Fruit fly (Drosophila melanogaster) whole organism, embryonic: ENCODE results near the gene ND-MNLL.

Source experiments
- BEAF-32 ChIP-seq: fragments of 200-800 bp; sonication (Bioruptor generic); optimal IDR thresholded peaks from 3 replicates; lab custom pipeline; 2017; ENCODE audit warnings: missing biosample characterization, missing genetic modification characterization, mild to moderate bottlenecking, moderate library complexity, missing genetic modification reagents
- CG1024 ChIP-seq: fragments of 200-800 bp; sonication (Bioruptor generic); IDR thresholded peaks from 2 replicates; pipeline ENCODE4 v1.3.6; 2022; ENCODE audit warnings: missing biosample characterization, missing genetic modification characterization
- CG10462 ChIP-seq: fragments of 200-800 bp; sonication (Bioruptor generic); optimal IDR thresholded peaks from 2 replicates; lab custom pipeline; 2016; ENCODE audit warnings: missing biosample characterization, missing genetic modification characterization
- CG11398 ChIP-seq: fragments of 200-800 bp; sonication (Bioruptor generic); optimal IDR thresholded peaks from 2 replicates; lab custom pipeline; 2016; ENCODE audit warnings: missing biosample characterization, missing genetic modification characterization
- CG11504 ChIP-seq: fragments of 200-800 bp; sonication (Bioruptor generic); optimal IDR thresholded peaks from 3 replicates; lab custom pipeline; 2019; ENCODE audit warnings: missing biosample characterization, mild to moderate bottlenecking, missing genetic modification characterization, moderate library complexity
- CG11723 ChIP-seq: fragments of 200-800 bp; sonication (Bioruptor generic); optimal IDR thresholded peaks from 2 replicates; lab custom pipeline; 2017; ENCODE audit warnings: missing biosample characterization, mild to moderate bottlenecking, missing genetic modification characterization
- CG14667 ChIP-seq: fragments of 200-800 bp; sonication (Bioruptor generic); IDR thresholded peaks from 2 replicates; pipeline ENCODE4 v1.3.6; 2022; ENCODE audit warnings: missing biosample characterization, missing genetic modification characterization
- CG16815 ChIP-seq: fragments of 200-800 bp; sonication (Bioruptor generic); optimal IDR thresholded peaks from 3 replicates; lab custom pipeline; 2017; ENCODE audit warnings: missing biosample characterization, mild to moderate bottlenecking, missing genetic modification characterization
- CG17912 ChIP-seq: fragments of 200-800 bp; sonication (Bioruptor generic); optimal IDR thresholded peaks from 2 replicates; lab custom pipeline; 2018; ENCODE audit warnings: missing biosample characterization, mild to moderate bottlenecking, missing genetic modification characterization
- CG2712 ChIP-seq: fragments of 200-800 bp; optimal IDR thresholded peaks from 3 replicates; lab custom pipeline; 2019; ENCODE audit warnings: missing biosample characterization, mild to moderate bottlenecking, missing genetic modification characterization, moderate library complexity
- CG31388 ChIP-seq: fragments of 200-800 bp; sonication (Bioruptor generic); optimal IDR thresholded peaks from 2 replicates; lab custom pipeline; 2016; ENCODE audit warnings: missing biosample characterization, missing genetic modification characterization
- CG32532 ChIP-seq: fragments of 200-800 bp; sonication (Bioruptor generic); IDR thresholded peaks from 2 replicates; pipeline ENCODE4 v1.3.6; 2022; ENCODE audit warnings: missing biosample characterization, missing genetic modification characterization
- CG32767 ChIP-seq: fragments of 200-800 bp; sonication (Bioruptor generic); IDR thresholded peaks from 2 replicates; pipeline ENCODE4 v1.3.6; 2022; ENCODE audit warnings: missing biosample characterization, missing genetic modification characterization
- CG4404 ChIP-seq: fragments of 200-800 bp; sonication (Bioruptor generic); IDR thresholded peaks from 2 replicates; pipeline ENCODE4 v1.3.6; 2022; ENCODE audit warnings: missing biosample characterization, missing genetic modification characterization
- CG5953 ChIP-seq: fragments of 200-800 bp; sonication (Bioruptor generic); IDR thresholded peaks from 2 replicates; pipeline ENCODE4 v1.3.6; 2022; ENCODE audit warnings: missing biosample characterization, missing genetic modification characterization
- CG6175 ChIP-seq: fragments of 200-800 bp; sonication (Bioruptor generic); IDR thresholded peaks from 3 replicates; pipeline ENCODE4 v1.3.6; 2022; ENCODE audit warnings: missing biosample characterization, missing genetic modification characterization
- CG6254 ChIP-seq: fragments of 200-800 bp; sonication (Bioruptor generic); optimal IDR thresholded peaks from 3 replicates; lab custom pipeline; 2017; ENCODE audit warnings: mild to moderate bottlenecking, missing biosample characterization, missing genetic modification reagents, missing genetic modification characterization
- CG7745 ChIP-seq: fragments of 200-800 bp; sonication (Bioruptor generic); optimal IDR thresholded peaks from 2 replicates; lab custom pipeline; 2018; ENCODE audit warnings: missing biosample characterization, mild to moderate bottlenecking, missing genetic modification characterization, moderate library complexity
- CG8765 ChIP-seq: fragments of 200-800 bp; sonication (Bioruptor generic); IDR thresholded peaks from 2 replicates; pipeline ENCODE4 v1.3.6; 2022; ENCODE audit warnings: missing biosample characterization, missing genetic modification characterization
- CG9727 ChIP-seq: fragments of 200-800 bp; sonication (Bioruptor generic); optimal IDR thresholded peaks from 3 replicates; lab custom pipeline; 2017; ENCODE audit warnings: missing biosample characterization, mild to moderate bottlenecking, missing genetic modification characterization
- CTCF ChIP-seq: fragments of 200-800 bp; sonication (Bioruptor generic); optimal IDR thresholded peaks from 2 replicates; lab custom pipeline; 2017; ENCODE audit warnings: missing biosample characterization, mild to moderate bottlenecking, missing genetic modification characterization, moderate library complexity
- Chrac-16 ChIP-seq: fragments of 200-800 bp; sonication (Bioruptor generic); optimal IDR thresholded peaks from 3 replicates; lab custom pipeline; 2016; ENCODE audit warnings: missing biosample characterization, missing genetic modification characterization
- CkIIα-i1 ChIP-seq: fragments of 200-800 bp; sonication (Bioruptor generic); IDR thresholded peaks from 2 replicates; pipeline ENCODE4 v1.3.6; 2022; ENCODE audit warnings: missing biosample characterization, missing genetic modification characterization
- Doc3 ChIP-seq: fragments of 200-800 bp; sonication (Bioruptor generic); IDR thresholded peaks from 3 replicates; pipeline ENCODE4 v1.3.6; 2022; ENCODE audit warnings: missing biosample characterization, missing genetic modification characterization; ENCODE audit not compliant: partially characterized antibody
- Elba2 ChIP-seq: fragments of 200-800 bp; sonication (Bioruptor generic); optimal IDR thresholded peaks from 3 replicates; lab custom pipeline; 2016; ENCODE audit warnings: missing biosample characterization, missing genetic modification characterization
- Hr39 ChIP-seq: fragments of >200 bp; optimal IDR thresholded peaks from 2 replicates; lab custom pipeline; 2017
- Max ChIP-seq: fragments of 200-800 bp; sonication (Bioruptor generic); optimal IDR thresholded peaks from 2 replicates; lab custom pipeline; 2016; ENCODE audit warnings: missing biosample characterization, mild to moderate bottlenecking, missing genetic modification characterization
- Mrtf ChIP-seq: fragments of 200-800 bp; sonication (Bioruptor generic); IDR thresholded peaks from 3 replicates; pipeline ENCODE4 v1.3.6; 2022; ENCODE audit warnings: missing biosample characterization, missing genetic modification characterization
- NC2β ChIP-seq: fragments of 200-800 bp; sonication (Bioruptor generic); optimal IDR thresholded peaks from 2 replicates; lab custom pipeline; 2016; ENCODE audit warnings: missing biosample characterization, missing genetic modification characterization
- Ptx1 ChIP-seq: fragments of 200-800 bp; sonication (Bioruptor generic); IDR thresholded peaks from 2 replicates; pipeline ENCODE4 v1.3.6; 2022; ENCODE audit warnings: missing biosample characterization, missing genetic modification characterization
- Sox102F ChIP-seq: fragments of 200-800 bp; sonication (Bioruptor generic); optimal IDR thresholded peaks from 2 replicates; lab custom pipeline; 2018; ENCODE audit warnings: missing biosample characterization, mild to moderate bottlenecking, missing genetic modification characterization, moderate library complexity
- Stat92E ChIP-seq, 3 experiments: fragments of >200 bp in 2 of 3; fragments of 200-800 bp in 1 of 3; sonication (Bioruptor generic) in 1 of 3; optimal IDR thresholded peaks; 2 replicates each; lab custom pipeline; 2017 to 2019; ENCODE audit warnings: missing biosample characterization in 3 of 3, missing genetic modification characterization in 3 of 3, mild to moderate bottlenecking in 1 of 3, moderate library complexity in 1 of 3
- Trl ChIP-seq, 3 experiments: fragments of >200 bp in 2 of 3; fragments of 200-800 bp in 1 of 3; sonication (Bioruptor generic) in 1 of 3; optimal IDR thresholded peaks; 2 replicates in 1 of 3; 3 replicates in 2 of 3; lab custom pipeline; 2016 to 2017; ENCODE audit warnings: missing biosample characterization in 1 of 3, missing genetic modification characterization in 1 of 3
- bsh ChIP-seq, 2 experiments: fragments of 200-800 bp; sonication (Bioruptor generic); optimal IDR thresholded peaks; 2 replicates each; lab custom pipeline; 2017 to 2018; ENCODE audit warnings: mild to moderate bottlenecking in 2 of 2, missing biosample characterization in 2 of 2, missing genetic modification characterization in 2 of 2, moderate library complexity in 1 of 2
- eyg ChIP-seq: fragments of 200-800 bp; sonication (Bioruptor generic); optimal IDR thresholded peaks from 3 replicates; lab custom pipeline; 2016; ENCODE audit warnings: missing biosample characterization, missing genetic modification characterization
- ftz-f1 ChIP-seq: fragments of 200-800 bp; sonication (Bioruptor generic); optimal IDR thresholded peaks from 2 replicates; lab custom pipeline; 2016; ENCODE audit warnings: missing biosample characterization, missing genetic modification characterization
- gem ChIP-seq: fragments of 200-800 bp; sonication (Bioruptor generic); optimal IDR thresholded peaks from 2 replicates; lab custom pipeline; 2019; ENCODE audit warnings: missing biosample characterization, mild to moderate bottlenecking, missing genetic modification characterization, moderate library complexity
- gt ChIP-seq: fragments of 200-800 bp; sonication (Bioruptor generic); IDR thresholded peaks from 2 replicates; pipeline ENCODE4 v1.3.6; 2022; ENCODE audit warnings: missing biosample characterization, missing genetic modification characterization
- hbn ChIP-seq: fragments of 200-800 bp; sonication (Bioruptor generic); IDR thresholded peaks from 2 replicates; pipeline ENCODE4 v1.3.6; 2022; ENCODE audit warnings: missing biosample characterization, missing genetic modification characterization; ENCODE audit not compliant: partially characterized antibody
- ind ChIP-seq: fragments of 200-800 bp; sonication (Bioruptor generic); optimal IDR thresholded peaks from 3 replicates; lab custom pipeline; 2016; ENCODE audit warnings: missing biosample characterization, missing genetic modification characterization
- jumu ChIP-seq: fragments of 200-800 bp; sonication (Bioruptor generic); optimal IDR thresholded peaks from 3 replicates; lab custom pipeline; 2016; ENCODE audit warnings: missing biosample characterization, missing genetic modification characterization
- knrl ChIP-seq: fragments of 200-800 bp; sonication (Bioruptor generic); IDR thresholded peaks from 3 replicates; pipeline ENCODE4 v1.3.6; 2022; ENCODE audit warnings: missing biosample characterization, missing genetic modification characterization; ENCODE audit not compliant: partially characterized antibody
- lab ChIP-seq: fragments of 200-800 bp; sonication (Bioruptor generic); optimal IDR thresholded peaks from 3 replicates; lab custom pipeline; 2017; ENCODE audit warnings: missing biosample characterization, missing genetic modification characterization, mild to moderate bottlenecking, moderate library complexity, missing genetic modification reagents
- odd ChIP-seq: fragments of 200-800 bp; sonication (Bioruptor generic); optimal IDR thresholded peaks from 2 replicates; lab custom pipeline; 2017; ENCODE audit warnings: missing biosample characterization, mild to moderate bottlenecking, missing genetic modification characterization
- rib ChIP-seq: fragments of 200-800 bp; sonication (Bioruptor generic); IDR thresholded peaks from 2 replicates; pipeline ENCODE4 v1.3.6; 2022; ENCODE audit warnings: missing biosample characterization, missing genetic modification characterization
- sc ChIP-seq, 3 experiments: fragments of >200 bp in 2 of 3; fragments of 200-800 bp in 1 of 3; sonication (Bioruptor generic) in 1 of 3; optimal IDR thresholded peaks; 2 replicates in 2 of 3; 3 replicates in 1 of 3; lab custom pipeline; 2017; ENCODE audit warnings: mild to moderate bottlenecking in 1 of 3, missing biosample characterization in 1 of 3, missing genetic modification characterization in 1 of 3, missing genetic modification reagents in 1 of 3
- sima ChIP-seq: fragments of 200-800 bp; sonication (Bioruptor generic); optimal IDR thresholded peaks from 2 replicates; lab custom pipeline; 2016; ENCODE audit warnings: missing biosample characterization, missing genetic modification characterization
- sqz ChIP-seq: fragments of 200-800 bp; sonication (Bioruptor generic); optimal IDR thresholded peaks from 3 replicates; lab custom pipeline; 2018; ENCODE audit warnings: missing biosample characterization, mild to moderate bottlenecking, missing genetic modification characterization
- ttk ChIP-seq: fragments of 200-800 bp; sonication (Bioruptor generic); IDR thresholded peaks from 2 replicates; pipeline ENCODE4 v2.1.2; 2022; ENCODE audit warnings: missing biosample characterization, missing genetic modification characterization
- wdn ChIP-seq: fragments of 200-800 bp; sonication (Bioruptor generic); IDR thresholded peaks from 2 replicates; pipeline ENCODE4 v1.3.6; 2022; ENCODE audit warnings: missing biosample characterization, missing genetic modification characterization
- zfh2 ChIP-seq: fragments of 200-800 bp; sonication (Bioruptor generic); optimal IDR thresholded peaks from 2 replicates; lab custom pipeline; 2016; ENCODE audit warnings: missing biosample characterization, missing genetic modification characterization

ND-MNLL gene

dm6 chrX:7911983-7912630 lies 18.5 kb upstream of the ND-MNLL start, which contains the start of gene snz (continued):
- TF ChIP-seq CG1024: no peak
- no peak for TF ChIP-seq ttk (GFP tag; lab: Robert Waterston, UW)
- TF ChIP-seq eyg (GFP tag; lab: Kevin White, UChicago): no peak
- TF ChIP-seq Stat92E (GFP tag; optimal IDR thresholded peaks at IDR 0.05; lab: Kevin White, UChicago): no peak
- no peak for TF ChIP-seq CG5953 (GFP tag; lab: Robert Waterston, UW)
- no peak for TF ChIP-seq jumu (GFP tag; lab: Kevin White, UChicago)
- no peak for TF ChIP-seq CG14667 (GFP tag; lab: Robert Waterston, UW)
- TF ChIP-seq CG2712 (tag; lab: Kevin White, UChicago): peak; percentile 44
- TF ChIP-seq CG11398 (GFP tag; lab: Kevin White, UChicago): no peak
- no peak for TF ChIP-seq CTCF (GFP tag; lab: Kevin White, UChicago)
- TF ChIP-seq rib: no peak
- no peak for TF ChIP-seq Hr39 (lab: Kevin White, UChicago)
- peak; percentile 73 for TF ChIP-seq BEAF-32 (GFP tag; lab: Kevin White, UChicago)
- TF ChIP-seq sc (optimal IDR thresholded peaks at IDR 0.05; lab: Kevin White, UChicago): no peak
- TF ChIP-seq sc (GFP tag; optimal IDR thresholded peaks at IDR 0.05; lab: Kevin White, UChicago): no peak
- no peak for TF ChIP-seq Sox102F
- TF ChIP-seq gem (tag; lab: Kevin White, UChicago): no peak
- no peak for TF ChIP-seq CG32767 (GFP tag; lab: Robert Waterston, UW)
- no peak for TF ChIP-seq CG7745 (tag; lab: Kevin White, UChicago)
- no peak for TF ChIP-seq ftz-f1 (GFP tag; lab: Kevin White, UChicago)
- no peak for TF ChIP-seq CG8765
- TF ChIP-seq CG16815 (GFP tag; lab: Kevin White, UChicago): no peak
- TF ChIP-seq Mrtf (GFP tag; lab: Robert Waterston, UW): no peak
- no peak for TF ChIP-seq odd
- no peak for TF ChIP-seq CG6175 (GFP tag; lab: Robert Waterston, UW)
- TF ChIP-seq gt (GFP tag; lab: Robert Waterston, UW): no peak
- TF ChIP-seq CG17912 (GFP tag; lab: Kevin White, UChicago): no peak
- no peak for TF ChIP-seq CkIIα-i1 (GFP tag; lab: Robert Waterston, UW)
- TF ChIP-seq CG32532 (GFP tag; lab: Robert Waterston, UW): no peak
- no peak for TF ChIP-seq zfh2 (GFP tag; lab: Kevin White, UChicago)
- no peak for TF ChIP-seq Ptx1 (GFP tag; lab: Robert Waterston, UW)
- no peak for TF ChIP-seq Trl (optimal IDR thresholded peaks at IDR 0.05; lab: Kevin White, UChicago)
- no peak for TF ChIP-seq Trl (GFP tag; optimal IDR thresholded peaks at IDR 0.05; lab: Kevin White, UChicago)
- TF ChIP-seq CG6254 (GFP tag; lab: Kevin White, UChicago): no peak
- peak; percentile 46 for TF ChIP-seq lab (GFP tag; lab: Kevin White, UChicago)
- no peak for TF ChIP-seq bsh (GFP tag; optimal IDR thresholded peaks at IDR 0.05; lab: Kevin White, UChicago)
- TF ChIP-seq hbn (GFP tag; lab: Robert Waterston, UW): peak; percentile 75
- TF ChIP-seq sqz (GFP tag; lab: Kevin White, UChicago): no peak
- no peak for TF ChIP-seq NC2β (GFP tag; lab: Kevin White, UChicago)
- no peak for TF ChIP-seq wdn (GFP tag; lab: Robert Waterston, UW)
- TF ChIP-seq Elba2 (GFP tag; lab: Kevin White, UChicago): peak; percentile 53
- no peak for TF ChIP-seq Max (GFP tag; lab: Kevin White, UChicago)
- peak; percentile 57; the same call in 2 of the 3 replicates for TF ChIP-seq knrl
- no peak for TF ChIP-seq CG10462 (GFP tag; lab: Kevin White, UChicago)
- no peak for TF ChIP-seq CG9727 (GFP tag; lab: Kevin White, UChicago)
- TF ChIP-seq CG31388 (GFP tag; lab: Kevin White, UChicago): no peak
- TF ChIP-seq sima: no peak
- no peak for TF ChIP-seq CG11504
- TF ChIP-seq Chrac-16 (GFP tag; lab: Kevin White, UChicago): no peak
- TF ChIP-seq Doc3 (GFP tag; lab: Robert Waterston, UW): peak; percentile 57; the same call in 1 of the 3 replicates
- no peak for TF ChIP-seq ind (GFP tag; lab: Kevin White, UChicago)
- TF ChIP-seq CG11723: no peak
- no peak for TF ChIP-seq CG4404
